Worm (Caenorhabditis elegans) whole organism, L2 larva: ENCODE measurements around the gene F36H12.5.

Experiments used
- C34F6.9 ChIP-seq: fragments of 150-350 bp; optimal IDR thresholded peaks from 2 replicates; lab custom pipeline; 2014; ENCODE audit warnings: missing biosample characterization, missing genetic modification characterization
- Y55F3AM.14 ChIP-seq: fragments of 200-800 bp; sonication (Bioruptor generic); optimal IDR thresholded peaks from 2 replicates; lab custom pipeline; 2018; ENCODE audit warnings: mild to moderate bottlenecking, missing genetic modification characterization, missing compliant biosample characterization
- ZK546.5 ChIP-seq: sonication (generic microtip); optimal IDR thresholded peaks from 2 replicates; lab custom pipeline; 2017; ENCODE audit warnings: missing biosample characterization, missing genetic modification characterization
- alr-1 ChIP-seq: fragments of 150-350 bp; optimal IDR thresholded peaks from 2 replicates; lab custom pipeline; 2014; ENCODE audit warnings: missing biosample characterization, missing genetic modification characterization
- aly-2 ChIP-seq: fragments of 150-350 bp; optimal IDR thresholded peaks from 2 replicates; lab custom pipeline; 2014; ENCODE audit warnings: missing biosample characterization, missing genetic modification characterization
- dmd-4 ChIP-seq: sonication (generic microtip); optimal IDR thresholded peaks from 2 replicates; lab custom pipeline; 2017; ENCODE audit warnings: missing biosample characterization, missing genetic modification characterization
- egl-27 ChIP-seq: sonication (generic microtip); optimal IDR thresholded peaks from 3 replicates; lab custom pipeline; 2017; ENCODE audit warnings: missing biosample characterization, missing genetic modification reagents, missing genetic modification characterization
- elt-1 ChIP-seq: fragments of 150-350 bp; optimal IDR thresholded peaks from 2 replicates; lab custom pipeline; 2014; ENCODE audit warnings: missing biosample characterization, missing genetic modification characterization
- elt-3 ChIP-seq: sonication (generic microtip); optimal IDR thresholded peaks from 2 replicates; lab custom pipeline; 2017; ENCODE audit warnings: missing biosample characterization, missing genetic modification characterization
- fos-1 ChIP-seq: fragments of 150-350 bp; optimal IDR thresholded peaks from 2 replicates; lab custom pipeline; 2014; ENCODE audit warnings: missing biosample characterization, missing genetic modification characterization
- lin-11 ChIP-seq: fragments of 150-350 bp; sonication (generic microtip); optimal IDR thresholded peaks from 2 replicates; lab custom pipeline; 2014; ENCODE audit warnings: missing biosample characterization, missing genetic modification characterization, inconsistent platforms, mixed read lengths
- lin-13 ChIP-seq: fragments of 150-350 bp; optimal IDR thresholded peaks from 2 replicates; lab custom pipeline; 2014; ENCODE audit warnings: missing biosample characterization, missing genetic modification reagents, missing genetic modification characterization
- lin-39 ChIP-seq: fragments of 150-350 bp; optimal IDR thresholded peaks from 2 replicates; lab custom pipeline; 2014; ENCODE audit warnings: missing biosample characterization, missing genetic modification reagents, missing genetic modification characterization
- lsy-2 ChIP-seq, 2 experiments: fragments of 150-350 bp in 1 of 2; sonication (generic microtip) in 1 of 2; optimal IDR thresholded peaks; 2 replicates each; lab custom pipeline; 2014 to 2017; ENCODE audit warnings: missing biosample characterization in 2 of 2, missing genetic modification characterization in 2 of 2
- mab-5 ChIP-seq: fragments of 150-350 bp; optimal IDR thresholded peaks from 2 replicates; lab custom pipeline; 2014; ENCODE audit warnings: missing biosample characterization, missing genetic modification characterization
- mbf-1 ChIP-seq: sonication (generic microtip); optimal IDR thresholded peaks from 2 replicates; lab custom pipeline; 2017; ENCODE audit warnings: missing biosample characterization, missing genetic modification characterization
- mdl-1 ChIP-seq, 2 experiments: fragments of 150-350 bp in 1 of 2; sonication (generic microtip) in 1 of 2; optimal IDR thresholded peaks; 2 replicates each; lab custom pipeline; 2017; ENCODE audit warnings: missing biosample characterization in 2 of 2, missing genetic modification characterization in 2 of 2
- nhr-10 ChIP-seq: sonication (generic microtip); optimal IDR thresholded peaks from 2 replicates; lab custom pipeline; 2017; ENCODE audit warnings: missing biosample characterization, missing genetic modification characterization
- nhr-12 ChIP-seq: fragments of 150-350 bp; optimal IDR thresholded peaks from 2 replicates; lab custom pipeline; 2014; ENCODE audit warnings: missing biosample characterization, missing genetic modification characterization
- nhr-129 ChIP-seq: fragments of 150-350 bp; optimal IDR thresholded peaks from 2 replicates; lab custom pipeline; 2014; ENCODE audit warnings: missing biosample characterization, missing genetic modification characterization
- nhr-23 ChIP-seq: fragments of 150-350 bp; optimal IDR thresholded peaks from 2 replicates; lab custom pipeline; 2014; ENCODE audit warnings: missing biosample characterization, missing genetic modification reagents, missing genetic modification characterization
- nhr-237 ChIP-seq: fragments of 150-350 bp; optimal IDR thresholded peaks from 2 replicates; lab custom pipeline; 2014; ENCODE audit warnings: missing biosample characterization, missing genetic modification characterization
- nhr-25 ChIP-seq: fragments of 150-350 bp; sonication (generic microtip); optimal IDR thresholded peaks from 3 replicates; lab custom pipeline; 2014; ENCODE audit warnings: missing biosample characterization, missing genetic modification characterization
- nhr-6 ChIP-seq: fragments of 150-350 bp; optimal IDR thresholded peaks from 2 replicates; lab custom pipeline; 2014; ENCODE audit warnings: missing biosample characterization, missing genetic modification characterization
- peb-1 ChIP-seq: fragments of 150-350 bp; optimal IDR thresholded peaks from 2 replicates; lab custom pipeline; 2014; ENCODE audit warnings: missing biosample characterization, missing genetic modification characterization
- skn-1 ChIP-seq: sonication (generic microtip); optimal IDR thresholded peaks from 2 replicates; lab custom pipeline; 2017; ENCODE audit warnings: missing biosample characterization, missing genetic modification characterization
- sma-9 ChIP-seq, 2 experiments: fragments of 150-350 bp in 1 of 2; sonication (generic microtip) in 1 of 2; optimal IDR thresholded peaks; 2 replicates each; lab custom pipeline; 2014 to 2016; ENCODE audit warnings: missing genetic modification characterization in 2 of 2, mild to moderate bottlenecking in 1 of 2, missing biosample characterization in 1 of 2, missing compliant biosample characterization in 1 of 2, missing genetic modification reagents in 1 of 2, moderate library complexity in 1 of 2
- unc-55 ChIP-seq: fragments of 150-350 bp; sonication (generic microtip); optimal IDR thresholded peaks from 3 replicates; lab custom pipeline; 2014; ENCODE audit warnings: missing biosample characterization, missing genetic modification reagents, missing genetic modification characterization
- zag-1 ChIP-seq: fragments of 150-350 bp; optimal IDR thresholded peaks from 2 replicates; lab custom pipeline; 2014; ENCODE audit warnings: missing biosample characterization, missing genetic modification characterization
- ztf-1 ChIP-seq: fragments of 200-800 bp; sonication (Bioruptor generic); conservative IDR thresholded peaks from 2 replicates; pipeline ENCODE4 v1.3.6; 2022; ENCODE audit warnings: missing genetic modification characterization, missing compliant biosample characterization

Gene F36H12.5

ce11 chrIV:5281457-5281856 is 14.9 kb downstream of the F36H12.5 start:
- TF ChIP-seq egl-27 (tag; lab: Kevin White, UChicago) = no peak
- TF ChIP-seq ZK546.5 (tag; lab: Kevin White, UChicago) = no peak
- no peak for TF ChIP-seq mdl-1 (tag; optimal IDR thresholded peaks at IDR 0.05; lab: Kevin White, UChicago)
- no peak for TF ChIP-seq elt-1
- no peak for TF ChIP-seq nhr-25
- no peak for TF ChIP-seq lin-11 (tag; lab: Kevin White, UChicago)
- TF ChIP-seq nhr-12 = no peak

ce11 chrIV:5287190-5287589 is 20.6 kb downstream of the F36H12.5 start:
- TF ChIP-seq nhr-10 (no peak), nhr-12 (no peak), nhr-25 (no peak), nhr-23 (tag; lab: Kevin White, UChicago) (no peak), lin-39 (tag; lab: Kevin White, UChicago) (no peak), lin-11 (tag; lab: Kevin White, UChicago) (no peak), mab-5 (tag; lab: Kevin White, UChicago) (no peak), elt-1 (no peak), dmd-4 (tag; lab: Kevin White, UChicago) (no peak), Y55F3AM.14 (GFP tag; lab: Kevin White, UChicago) (no peak)

ce11 chrIV:5288932-5289331 is 22.4 kb downstream of the F36H12.5 start:
- no peak for TF ChIP-seq lsy-2 (tag; optimal IDR thresholded peaks at IDR 0.05; lab: Kevin White, UChicago)
- no peak for TF ChIP-seq ZK546.5 (tag; lab: Kevin White, UChicago)
- no peak for TF ChIP-seq nhr-237 (tag; lab: Kevin White, UChicago)
- no peak for TF ChIP-seq unc-55 (GFP tag; lab: Kevin White, UChicago)
- no peak for TF ChIP-seq nhr-129 (tag; lab: Kevin White, UChicago)
- TF ChIP-seq elt-3 (tag; lab: Kevin White, UChicago) = no peak
- no peak for TF ChIP-seq zag-1 (tag; lab: Kevin White, UChicago)
- TF ChIP-seq mbf-1 (tag; lab: Kevin White, UChicago) = no peak
- no peak for TF ChIP-seq alr-1 (tag; lab: Kevin White, UChicago)
- no peak for TF ChIP-seq nhr-6
- TF ChIP-seq C34F6.9 (tag; lab: Kevin White, UChicago) = no peak
- TF ChIP-seq lin-13 (GFP tag; lab: Kevin White, UChicago) = no peak
- TF ChIP-seq Y55F3AM.14 (GFP tag; lab: Kevin White, UChicago) = no peak
- TF ChIP-seq lin-39 (tag; lab: Kevin White, UChicago) = no peak
- TF ChIP-seq ztf-1 (GFP tag; lab: Robert Waterston, UW) = no peak
- no peak for TF ChIP-seq aly-2 (tag; lab: Kevin White, UChicago)

- TF ChIP-seq egl-27 (tag; lab: Kevin White, UChicago) (no peak), peb-1 (no peak), nhr-10 (no peak), mdl-1 (tag; optimal IDR thresholded peaks at IDR 0.05; lab: Kevin White, UChicago) (no peak), alr-1 (tag; lab: Kevin White, UChicago) (no peak), C34F6.9 (tag; lab: Kevin White, UChicago) (no peak), fos-1 (no peak), elt-1 (no peak), sma-9 (GFP tag; optimal IDR thresholded peaks at IDR 0.05; lab: Kevin White, UChicago) (no peak), sma-9 (tag; optimal IDR thresholded peaks at IDR 0.05; lab: Kevin White, UChicago) (no peak)
Measured at ce11 chrIV:5290547-5290946, 24.0 kb downstream of the F36H12.5 start, which contains the start of gene nlp-47. nlp-47 (plus strand) TSS chrIV:5290847.

ce11 chrIV:5291207-5291606 is 24.6 kb downstream of the F36H12.5 start:
- TF ChIP-seq skn-1 (tag; lab: Kevin White, UChicago) = no peak

ce11 chrIV:5294467-5294866 is 27.9 kb downstream of the F36H12.5 start:
- TF ChIP-seq C34F6.9 (tag; lab: Kevin White, UChicago) = no peak
- TF ChIP-seq skn-1 (tag; lab: Kevin White, UChicago) = no peak
- no peak for TF ChIP-seq peb-1
- TF ChIP-seq lin-11 (tag; lab: Kevin White, UChicago) = no peak
- TF ChIP-seq, all 48 proteins: peak for 0
